Worm (Caenorhabditis elegans) whole organism, L3 larva: ENCODE results near the gene C33D9.10.

ENCODE experiments used
- R02D3.7 ChIP-seq: fragments of 150-350 bp; optimal IDR thresholded peaks from 2 replicates; lab custom pipeline; 2014; ENCODE audit warnings: missing biosample characterization, missing genetic modification characterization
- ZK546.5 ChIP-seq: sonication (generic microtip); optimal IDR thresholded peaks from 2 replicates; lab custom pipeline; 2017; ENCODE audit warnings: missing biosample characterization, missing genetic modification characterization
- aly-2 ChIP-seq: fragments of 150-350 bp; optimal IDR thresholded peaks from 2 replicates; lab custom pipeline; 2014; ENCODE audit warnings: missing biosample characterization, missing genetic modification characterization
- ama-1 ChIP-seq: fragments of 150-350 bp; optimal IDR thresholded peaks from 2 replicates; lab custom pipeline; 2018
- ceh-28 ChIP-seq: fragments of 150-350 bp; optimal IDR thresholded peaks from 2 replicates; lab custom pipeline; 2014; ENCODE audit warnings: missing biosample characterization, missing genetic modification reagents, missing genetic modification characterization
- ceh-9 ChIP-seq: sonication (generic microtip); optimal IDR thresholded peaks from 2 replicates; lab custom pipeline; 2018; ENCODE audit warnings: missing biosample characterization, missing genetic modification characterization
- egl-27 ChIP-seq: sonication (generic microtip); optimal IDR thresholded peaks from 4 replicates; lab custom pipeline; 2017; ENCODE audit warnings: missing biosample characterization, missing genetic modification reagents, missing genetic modification characterization
- egl-5 ChIP-seq: fragments of 150-350 bp; optimal IDR thresholded peaks from 2 replicates; lab custom pipeline; 2017; ENCODE audit warnings: missing biosample characterization, missing genetic modification reagents, missing genetic modification characterization, inconsistent platforms
- elt-1 ChIP-seq: fragments of 150-350 bp; optimal IDR thresholded peaks from 2 replicates; lab custom pipeline; 2014; ENCODE audit warnings: missing biosample characterization, missing genetic modification characterization
- elt-2 ChIP-seq: sonication (generic microtip); optimal IDR thresholded peaks from 2 replicates; lab custom pipeline; 2016; ENCODE audit warnings: missing genetic modification reagents, mild to moderate bottlenecking, missing genetic modification characterization, missing compliant biosample characterization
- elt-3 ChIP-seq, 3 experiments: fragments of 150-350 bp in 1 of 3; sonication (generic microtip) in 2 of 3; optimal IDR thresholded peaks; 2 replicates in 2 of 3; 4 replicates in 1 of 3; lab custom pipeline; 2014 to 2017; ENCODE audit warnings: missing biosample characterization in 3 of 3, missing genetic modification characterization in 3 of 3
- eor-1 ChIP-seq, 2 experiments: fragments of 150-350 bp; optimal IDR thresholded peaks; 2 replicates each; lab custom pipeline; 2014 to 2018; ENCODE audit warnings: missing biosample characterization in 2 of 2, missing genetic modification characterization in 2 of 2
- fkh-10 ChIP-seq: sonication (generic microtip); optimal IDR thresholded peaks from 2 replicates; lab custom pipeline; 2017; ENCODE audit warnings: missing biosample characterization, missing genetic modification reagents, missing genetic modification characterization
- fkh-2 ChIP-seq: fragments of 150-350 bp; optimal IDR thresholded peaks from 2 replicates; lab custom pipeline; 2014; ENCODE audit warnings: missing biosample characterization, missing genetic modification reagents, missing genetic modification characterization
- fos-1 ChIP-seq: fragments of 150-350 bp; optimal IDR thresholded peaks from 2 replicates; lab custom pipeline; 2014; ENCODE audit warnings: missing biosample characterization, missing genetic modification characterization
- jun-1 ChIP-seq: fragments of 150-350 bp; optimal IDR thresholded peaks from 2 replicates; lab custom pipeline; 2014; ENCODE audit warnings: missing biosample characterization, missing genetic modification reagents, missing genetic modification characterization
- lin-15B ChIP-seq: fragments of 150-350 bp; optimal IDR thresholded peaks from 2 replicates; lab custom pipeline; 2014; ENCODE audit warnings: missing biosample characterization, missing genetic modification characterization
- lin-39 ChIP-seq: fragments of 150-350 bp; optimal IDR thresholded peaks from 2 replicates; lab custom pipeline; 2018; ENCODE audit warnings: missing biosample characterization, missing genetic modification reagents, missing genetic modification characterization
- mml-1 ChIP-seq: fragments of 150-350 bp; sonication (generic microtip); optimal IDR thresholded peaks from 3 replicates; lab custom pipeline; 2014; ENCODE audit warnings: missing biosample characterization, missing genetic modification characterization
- nfya-1 ChIP-seq: sonication (generic microtip); optimal IDR thresholded peaks from 2 replicates; lab custom pipeline; 2017; ENCODE audit warnings: missing genetic modification characterization, mild to moderate bottlenecking, missing compliant biosample characterization, antibody characterized with exemption, moderate library complexity; ENCODE audit not compliant: insufficient read depth
- nhr-11 ChIP-seq: fragments of 150-350 bp; optimal IDR thresholded peaks from 2 replicates; lab custom pipeline; 2014; ENCODE audit warnings: missing biosample characterization, missing genetic modification characterization
- nhr-23 ChIP-seq: fragments of 150-350 bp; optimal IDR thresholded peaks from 2 replicates; lab custom pipeline; 2014; ENCODE audit warnings: missing biosample characterization, missing genetic modification reagents, missing genetic modification characterization
- nhr-237 ChIP-seq: fragments of 150-350 bp; optimal IDR thresholded peaks from 2 replicates; lab custom pipeline; 2014; ENCODE audit warnings: missing biosample characterization, missing genetic modification characterization
- nhr-25 ChIP-seq: sonication (generic microtip); optimal IDR thresholded peaks from 2 replicates; lab custom pipeline; 2017; ENCODE audit warnings: missing biosample characterization, missing genetic modification characterization
- nhr-28 ChIP-seq: fragments of 150-350 bp; optimal IDR thresholded peaks from 2 replicates; lab custom pipeline; 2014; ENCODE audit warnings: missing biosample characterization, missing genetic modification characterization
- nhr-43 ChIP-seq: sonication (generic microtip); optimal IDR thresholded peaks from 2 replicates; lab custom pipeline; 2016; ENCODE audit warnings: mild to moderate bottlenecking, missing genetic modification characterization, missing compliant biosample characterization; ENCODE audit not compliant: poor library complexity, severe bottlenecking
- nhr-67 ChIP-seq: fragments of 150-350 bp; optimal IDR thresholded peaks from 2 replicates; lab custom pipeline; 2014; ENCODE audit warnings: missing biosample characterization, missing genetic modification characterization
- nhr-77 ChIP-seq: fragments of 150-350 bp; optimal IDR thresholded peaks from 2 replicates; lab custom pipeline; 2014; ENCODE audit warnings: missing biosample characterization, missing genetic modification characterization
- pha-4 ChIP-seq: fragments of 150-350 bp; optimal IDR thresholded peaks from 2 replicates; lab custom pipeline; 2014; ENCODE audit warnings: missing biosample characterization, missing genetic modification reagents, missing genetic modification characterization
- pqm-1 ChIP-seq: fragments of 150-350 bp; optimal IDR thresholded peaks from 2 replicates; lab custom pipeline; 2017; ENCODE audit warnings: missing biosample characterization, missing genetic modification characterization, inconsistent platforms
- sea-2 ChIP-seq: fragments of 150-350 bp; sonication (generic microtip); optimal IDR thresholded peaks from 4 replicates; lab custom pipeline; 2014; ENCODE audit warnings: missing biosample characterization, missing genetic modification reagents, missing genetic modification characterization
- skn-1 ChIP-seq: fragments of 150-350 bp; optimal IDR thresholded peaks from 2 replicates; lab custom pipeline; 2014; ENCODE audit warnings: missing biosample characterization, missing genetic modification characterization
- unc-39 ChIP-seq: sonication (generic microtip); optimal IDR thresholded peaks from 4 replicates; lab custom pipeline; 2017; ENCODE audit warnings: missing biosample characterization, missing genetic modification characterization
- zag-1 ChIP-seq: fragments of 150-350 bp; optimal IDR thresholded peaks from 2 replicates; lab custom pipeline; 2014; ENCODE audit warnings: missing biosample characterization, missing genetic modification characterization

Gene C33D9.10

DNA sequence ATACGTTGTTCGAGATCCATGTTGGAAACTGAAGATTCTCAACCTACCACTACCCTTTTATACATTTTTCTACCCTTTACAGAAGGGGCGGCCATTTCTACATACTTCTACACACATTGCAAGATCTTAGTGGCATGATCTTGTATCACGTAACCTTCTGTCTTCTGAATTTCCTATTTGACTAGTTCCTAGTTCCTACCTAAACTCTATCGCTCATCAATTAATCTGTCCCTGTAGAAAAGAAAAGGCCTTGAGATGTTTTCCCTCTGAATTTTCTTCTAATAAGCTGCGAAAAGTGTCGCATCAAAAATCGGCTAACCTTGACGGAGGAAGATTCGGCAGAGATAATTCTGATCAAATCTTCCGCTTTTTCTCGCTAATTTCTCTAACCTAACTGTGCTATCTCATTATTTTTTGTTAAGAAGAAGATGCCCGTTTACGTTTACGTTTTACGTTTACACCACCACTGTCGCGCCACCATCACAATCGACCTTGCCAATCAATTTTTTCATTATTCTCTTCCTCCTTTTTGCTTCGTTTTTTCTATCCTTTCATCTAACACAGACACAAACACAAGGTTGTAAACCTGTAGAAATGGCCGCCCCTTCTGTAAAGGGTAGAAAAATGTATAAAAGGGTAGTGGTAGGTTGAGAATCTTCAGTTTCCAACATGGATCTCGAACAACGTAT lies 36.3 kb upstream of the C33D9.10 start, which contains the start of the genes col-117 and col-3:
TSS of gene col-117 (minus strand) at position 51 of the 689 bp plus-strand sequence.
TSS of gene col-3 (plus strand) at position 639 of the 689 bp plus-strand sequence.
- TF ChIP-seq pha-4 (tag; lab: Kevin White, UChicago) (no peak), nhr-23 (tag; lab: Kevin White, UChicago) (peak; percentile 29), nhr-28 (tag; lab: Kevin White, UChicago) (no peak), nhr-25 (peak; percentile 86), nhr-237 (tag; lab: Kevin White, UChicago) (no peak), zag-1 (no peak), elt-2 (tag; lab: Kevin White, UChicago) (no peak), elt-1 (tag; lab: Kevin White, UChicago) (peak; percentile 83), R02D3.7 (tag; lab: Kevin White, UChicago) (no peak), nhr-43 (tag; lab: Kevin White, UChicago) (peak; percentile 16), nhr-11 (tag; lab: Kevin White, UChicago) (no peak), fkh-10 (no peak), ceh-9 (tag; lab: Kevin White, UChicago) (no peak)
- TF ChIP-seq, all 47 proteins: peak for 4

ce11 chrIV:8822598-8822997 lies 34.6 kb upstream of the C33D9.10 start:
- TF ChIP-seq skn-1 (tag; lab: Kevin White, UChicago) (no peak), ama-1 (lab: Kevin White, UChicago) (no peak), nhr-25 (peak; percentile 79), elt-1 (tag; lab: Kevin White, UChicago) (peak; percentile 1), ceh-28 (tag; lab: Kevin White, UChicago) (peak; percentile 23), nhr-43 (tag; lab: Kevin White, UChicago) (peak; percentile 63), elt-2 (tag; lab: Kevin White, UChicago) (no peak), ceh-9 (tag; lab: Kevin White, UChicago) (no peak), egl-5 (tag; lab: Kevin White, UChicago) (no peak), nhr-23 (tag; lab: Kevin White, UChicago) (peak; percentile 0), unc-39 (tag; lab: Kevin White, UChicago) (no peak), nhr-28 (tag; lab: Kevin White, UChicago) (no peak), mml-1 (tag; lab: Kevin White, UChicago) (no peak), pqm-1 (tag; lab: Kevin White, UChicago) (no peak), R02D3.7 (tag; lab: Kevin White, UChicago) (peak; percentile 45), elt-3 (tag; optimal IDR thresholded peaks at IDR 0.05; lab: Kevin White, UChicago) (peak in 1 of 3 experiments; percentile 64), nfya-1 (peak; percentile 20), jun-1 (tag; lab: Kevin White, UChicago) (no peak)

DNA sequence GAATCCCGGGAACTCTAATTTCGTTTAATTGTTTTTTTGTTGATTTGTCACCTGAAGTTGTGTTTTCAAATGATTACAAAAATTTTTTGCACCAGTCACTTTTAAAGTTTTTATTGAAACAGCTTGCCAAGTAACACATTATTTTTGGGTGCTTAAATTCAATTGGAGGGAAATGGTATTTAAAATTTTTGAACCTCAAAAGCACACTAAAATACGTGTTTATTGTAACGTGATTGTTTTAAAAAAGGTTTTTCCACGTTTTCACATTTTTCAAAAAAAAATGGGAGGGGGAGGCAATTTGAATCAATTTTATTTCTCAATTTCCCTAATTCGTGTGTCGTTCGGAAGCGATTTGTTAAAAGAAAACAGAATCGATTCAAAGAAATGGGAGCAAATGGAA lies 33.2 kb upstream of the C33D9.10 start, which contains the start of gene T28C6.5:
TSS of gene T28C6.5 (plus strand) at position 301 of the 400 bp plus-strand sequence.
- TF ChIP-seq nhr-77 (tag; lab: Kevin White, UChicago): no peak
- TF ChIP-seq eor-1 (tag; optimal IDR thresholded peaks at IDR 0.05; lab: Kevin White, UChicago): no peak
- TF ChIP-seq pqm-1 (tag; lab: Kevin White, UChicago): no peak
- TF ChIP-seq lin-15B (tag; lab: Kevin White, UChicago): no peak
- TF ChIP-seq fos-1: no peak
- no peak for TF ChIP-seq sea-2 (GFP tag; lab: Kevin White, UChicago)
- no peak for TF ChIP-seq nhr-43 (tag; lab: Kevin White, UChicago)
- no peak for TF ChIP-seq zag-1
- TF ChIP-seq jun-1 (tag; lab: Kevin White, UChicago): no peak
- no peak for TF ChIP-seq nfya-1
- TF ChIP-seq elt-1 (tag; lab: Kevin White, UChicago): no peak
- no peak for TF ChIP-seq fkh-10
- no peak for TF ChIP-seq ZK546.5 (tag; lab: Kevin White, UChicago)
- TF ChIP-seq fkh-2 (tag; lab: Kevin White, UChicago): no peak
- TF ChIP-seq, all 47 proteins: peak for 0

- no peak for TF ChIP-seq ama-1 (lab: Kevin White, UChicago)
- TF ChIP-seq aly-2 (tag; lab: Kevin White, UChicago): no peak
- TF ChIP-seq nhr-237 (tag; lab: Kevin White, UChicago): no peak
- no peak for TF ChIP-seq fkh-2 (tag; lab: Kevin White, UChicago)
- no peak for TF ChIP-seq lin-15B (tag; lab: Kevin White, UChicago)
- TF ChIP-seq ZK546.5 (tag; lab: Kevin White, UChicago): no peak
- TF ChIP-seq egl-27: no peak
- no peak for TF ChIP-seq fkh-10
- no peak for TF ChIP-seq nhr-67
- no peak for TF ChIP-seq nhr-28 (tag; lab: Kevin White, UChicago)
- TF ChIP-seq nhr-77 (tag; lab: Kevin White, UChicago): no peak
- no peak for TF ChIP-seq elt-1 (tag; lab: Kevin White, UChicago)
- TF ChIP-seq lin-39 (tag; lab: Kevin White, UChicago): no peak
- TF ChIP-seq nfya-1: no peak
- no peak for TF ChIP-seq skn-1 (tag; lab: Kevin White, UChicago)
Observed at ce11 chrIV:8820041-8820440, 32.1 kb upstream of the C33D9.10 start, which contains the start of gene T28C6.3. Gene T28C6.3, plus strand, starts transcription at chrIV:8820341.
